Worm (Caenorhabditis elegans) whole organism, early embryonic: ENCODE measurements around the gene F55G11.10.

Experiments used
- F13C5.2 ChIP-seq: sonication (generic microtip); optimal IDR thresholded peaks from 2 replicates; lab custom pipeline; 2017; ENCODE audit warnings: mild to moderate bottlenecking, missing genetic modification characterization, inconsistent platforms, missing compliant biosample characterization
- ama-1 ChIP-seq: fragments of 150-350 bp; optimal IDR thresholded peaks from 2 replicates; lab custom pipeline; 2014
- ceh-13 ChIP-seq: fragments of 200-800 bp; sonication (Bioruptor generic); optimal IDR thresholded peaks from 2 replicates; lab custom pipeline; 2018; ENCODE audit warnings: mild to moderate bottlenecking, missing genetic modification characterization, missing compliant biosample characterization
- hmbx-1 ChIP-seq: sonication (generic microtip); optimal IDR thresholded peaks from 2 replicates; lab custom pipeline; 2016; ENCODE audit warnings: mild to moderate bottlenecking, missing genetic modification characterization, missing compliant biosample characterization
- tbx-11 ChIP-seq: fragments of 200-800 bp; sonication (Bioruptor generic); IDR thresholded peaks from 2 replicates; pipeline ENCODE4 v1.3.6; 2022; ENCODE audit warnings: missing genetic modification characterization, missing compliant biosample characterization

- no peak for TF ChIP-seq ama-1 (lab: Kevin White, UChicago)
- no peak for TF ChIP-seq ceh-13 (GFP tag; lab: Kevin White, UChicago)
- no peak for TF ChIP-seq F13C5.2 (tag; lab: Kevin White, UChicago)
- no peak for TF ChIP-seq hmbx-1 (tag; lab: Kevin White, UChicago)
- no peak for TF ChIP-seq tbx-11
Observed at ce11 chrIV:12989355-12989754, 40.8 kb downstream of the F55G11.10 start, which contains the start of gene K10D11.6.
